Fruit fly (Drosophila melanogaster) whole organism, wandering third instar larva: ENCODE measurements around the gene Polr1F.

ENCODE experiments used
- Abd-B ChIP-seq: fragments of >200 bp; optimal IDR thresholded peaks from 2 replicates; lab custom pipeline; 2017; ENCODE audit warnings: missing biosample characterization, missing genetic modification characterization
- CG32264 ChIP-seq: fragments of 200-800 bp; sonication (Bioruptor generic); optimal IDR thresholded peaks from 2 replicates; lab custom pipeline; 2016; ENCODE audit warnings: missing biosample characterization, missing genetic modification characterization
- CG9705 ChIP-seq: fragments of 200-800 bp; sonication (Bioruptor generic); optimal IDR thresholded peaks from 2 replicates; lab custom pipeline; 2018; ENCODE audit warnings: missing biosample characterization, mild to moderate bottlenecking, missing genetic modification characterization
- CrebA ChIP-seq: fragments of 200-800 bp; sonication (Bioruptor generic); optimal IDR thresholded peaks from 2 replicates; lab custom pipeline; 2016; ENCODE audit warnings: missing biosample characterization, mild to moderate bottlenecking, missing genetic modification characterization, borderline replicate concordance
- Dfd ChIP-seq: fragments of >200 bp; optimal IDR thresholded peaks from 2 replicates; lab custom pipeline; 2017; ENCODE audit warnings: missing biosample characterization, missing genetic modification characterization
- Dif ChIP-seq: fragments of 200-275, 200-300 bp; sonication (Bioruptor generic); optimal IDR thresholded peaks from 2 replicates; lab custom pipeline; 2018; ENCODE audit warnings: missing biosample characterization, missing genetic modification characterization; ENCODE audit not compliant: partially characterized antibody
- GATAd ChIP-seq: sonication (Bioruptor generic); optimal IDR thresholded peaks from 2 replicates; lab custom pipeline; 2016; ENCODE audit warnings: missing biosample characterization, missing genetic modification characterization
- HLH106 ChIP-seq: fragments of 200-800 bp; optimal IDR thresholded peaks from 3 replicates; lab custom pipeline; 2019; ENCODE audit warnings: missing biosample characterization, mild to moderate bottlenecking, missing genetic modification characterization, moderate library complexity
- Hnf4 ChIP-seq: fragments of 200-800 bp; sonication (Bioruptor generic); optimal IDR thresholded peaks from 2 replicates; lab custom pipeline; 2016; ENCODE audit warnings: missing biosample characterization, mild to moderate bottlenecking, missing genetic modification characterization
- Hr78 ChIP-seq: fragments of >200 bp; optimal IDR thresholded peaks from 2 replicates; lab custom pipeline; 2017; ENCODE audit warnings: missing biosample characterization, missing genetic modification characterization
- Hr83 ChIP-seq: fragments of 200-300 bp; sonication (Bioruptor generic); optimal IDR thresholded peaks from 2 replicates; lab custom pipeline; 2016; ENCODE audit warnings: missing biosample characterization, mild to moderate bottlenecking, missing genetic modification characterization, moderate library complexity; ENCODE audit not compliant: poor library complexity, severe bottlenecking
- Jra ChIP-seq: sonication (Bioruptor generic); optimal IDR thresholded peaks from 2 replicates; lab custom pipeline; 2016; ENCODE audit warnings: missing biosample characterization, missing genetic modification characterization
- Mio ChIP-seq: sonication (Bioruptor generic); optimal IDR thresholded peaks from 2 replicates; lab custom pipeline; 2016; ENCODE audit warnings: missing biosample characterization, missing genetic modification characterization
- Myc ChIP-seq: fragments of >200 bp; optimal IDR thresholded peaks from 2 replicates; lab custom pipeline; 2017
- N ChIP-seq: fragments of >200 bp; optimal IDR thresholded peaks from 2 replicates; lab custom pipeline; 2018; ENCODE audit warnings: missing biosample characterization, missing external identifiers, missing genetic modification characterization
- OdsH ChIP-seq: fragments of 200-800 bp; sonication (Bioruptor generic); optimal IDR thresholded peaks from 2 replicates; lab custom pipeline; 2016; ENCODE audit warnings: missing biosample characterization, mild to moderate bottlenecking, missing genetic modification characterization
- Rel ChIP-seq, 2 experiments: fragments of 200-800 bp; sonication (Bioruptor generic) in 1 of 2; optimal IDR thresholded peaks; 2 replicates in 1 of 2; 3 replicates in 1 of 2; lab custom pipeline; 2016 to 2019; ENCODE audit warnings: mild to moderate bottlenecking in 2 of 2, missing biosample characterization in 2 of 2, missing genetic modification characterization in 2 of 2, moderate library complexity in 1 of 2
- Sp1 ChIP-seq: fragments of 200-800 bp; sonication (Bioruptor generic); optimal IDR thresholded peaks from 3 replicates; lab custom pipeline; 2019; ENCODE audit warnings: missing biosample characterization, mild to moderate bottlenecking, missing genetic modification characterization, moderate library complexity
- Vsx2 ChIP-seq: fragments of 200-300, 225-300 bp; sonication (Bioruptor generic); optimal IDR thresholded peaks from 2 replicates; lab custom pipeline; 2018; ENCODE audit warnings: missing biosample characterization, missing genetic modification characterization; ENCODE audit not compliant: partially characterized antibody
- br ChIP-seq: fragments of 200-800 bp; sonication (Bioruptor generic); optimal IDR thresholded peaks from 2 replicates; lab custom pipeline; 2016; ENCODE audit warnings: missing biosample characterization, missing genetic modification characterization
- brk ChIP-seq: fragments of 200-800 bp; sonication (Bioruptor generic); optimal IDR thresholded peaks from 2 replicates; lab custom pipeline; 2016; ENCODE audit warnings: missing biosample characterization, mild to moderate bottlenecking, missing genetic modification characterization
- dl ChIP-seq, 2 experiments: fragments of 175-275, 200-275 bp in 1 of 2; fragments of 200-275 bp in 1 of 2; sonication (Bioruptor generic); optimal IDR thresholded peaks; lab custom pipeline; 2018; ENCODE audit warnings: mild to moderate bottlenecking in 2 of 2, missing biosample characterization in 2 of 2, missing genetic modification characterization in 2 of 2, moderate library complexity in 2 of 2; ENCODE audit not compliant: partially characterized antibody in 2 of 2, insufficient read depth in 1 of 2
- dmrt93B ChIP-seq: fragments of 200-800 bp; sonication (Bioruptor generic); optimal IDR thresholded peaks from 2 replicates; lab custom pipeline; 2018; ENCODE audit warnings: missing biosample characterization, mild to moderate bottlenecking, missing genetic modification characterization
- dsf ChIP-seq: sonication (Bioruptor generic); optimal IDR thresholded peaks from 2 replicates; lab custom pipeline; 2016; ENCODE audit warnings: missing biosample characterization, missing genetic modification characterization, borderline replicate concordance
- ey ChIP-seq: fragments of 200-800 bp; sonication (Bioruptor generic); optimal IDR thresholded peaks from 2 replicates; lab custom pipeline; 2016; ENCODE audit warnings: missing biosample characterization, missing genetic modification characterization
- foxo ChIP-seq, 2 experiments: fragments of 200-800 bp; sonication (Bioruptor generic); optimal IDR thresholded peaks; 2 replicates in 1 of 2; 3 replicates in 1 of 2; lab custom pipeline; 2016 to 2017; ENCODE audit warnings: missing biosample characterization in 2 of 2, missing genetic modification characterization in 2 of 2
- fru ChIP-seq: fragments of 200-800 bp; sonication (Bioruptor generic); optimal IDR thresholded peaks from 3 replicates; lab custom pipeline; 2016; ENCODE audit warnings: missing biosample characterization, mild to moderate bottlenecking, missing genetic modification characterization
- h ChIP-seq: fragments of 200-800 bp; sonication (Bioruptor generic); optimal IDR thresholded peaks from 3 replicates; lab custom pipeline; 2016; ENCODE audit warnings: missing biosample characterization, mild to moderate bottlenecking, missing genetic modification characterization
- jim ChIP-seq: fragments of 175-275, 200-325 bp; sonication (Bioruptor generic); optimal IDR thresholded peaks from 2 replicates; lab custom pipeline; 2016; ENCODE audit warnings: missing biosample characterization, mild to moderate bottlenecking, missing genetic modification characterization
- lola ChIP-seq: fragments of >200 bp; optimal IDR thresholded peaks from 2 replicates; lab custom pipeline; 2017; ENCODE audit warnings: missing biosample characterization, missing genetic modification characterization
- pan ChIP-seq: fragments of >200 bp; optimal IDR thresholded peaks from 2 replicates; lab custom pipeline; 2017
- psq ChIP-seq: fragments of 200-800 bp; sonication (Bioruptor generic); optimal IDR thresholded peaks from 3 replicates; lab custom pipeline; 2017; ENCODE audit warnings: missing biosample characterization, mild to moderate bottlenecking, missing genetic modification characterization, moderate library complexity
- rgr ChIP-seq: fragments of 200-800 bp; sonication (Bioruptor generic); optimal IDR thresholded peaks from 3 replicates; lab custom pipeline; 2016; ENCODE audit warnings: missing biosample characterization, mild to moderate bottlenecking, missing genetic modification characterization
- sage ChIP-seq: fragments of 200-800 bp; sonication (Bioruptor generic); optimal IDR thresholded peaks from 2 replicates; lab custom pipeline; 2016; ENCODE audit warnings: missing biosample characterization, mild to moderate bottlenecking, missing genetic modification characterization
- sv ChIP-seq: fragments of 200-800 bp; sonication (Bioruptor generic); optimal IDR thresholded peaks from 3 replicates; lab custom pipeline; 2016; ENCODE audit warnings: missing biosample characterization, missing genetic modification characterization
- tai ChIP-seq: sonication (Bioruptor generic); optimal IDR thresholded peaks from 2 replicates; lab custom pipeline; 2016; ENCODE audit warnings: missing biosample characterization, missing genetic modification characterization
- usp ChIP-seq: fragments of >200 bp; optimal IDR thresholded peaks from 2 replicates; lab custom pipeline; 2017; ENCODE audit warnings: missing biosample characterization, missing genetic modification characterization
- woc ChIP-seq: sonication (Bioruptor generic); optimal IDR thresholded peaks from 2 replicates; lab custom pipeline; 2016; ENCODE audit warnings: missing biosample characterization, mild to moderate bottlenecking, missing genetic modification characterization

The Polr1F gene

dm6 chr2L:6919850-6920660 lies 12.4 kb upstream of the Polr1F start, which contains the start of gene x16:
TSS of gene x16 (minus strand) at chr2L:6920210.
- TF ChIP-seq usp (GFP tag; lab: Kevin White, UChicago) = no peak
- TF ChIP-seq Myc (lab: Kevin White, UChicago) = peak; percentile 14
- peak; percentile 9 for TF ChIP-seq rgr (GFP tag; lab: Kevin White, UChicago)

DNA sequence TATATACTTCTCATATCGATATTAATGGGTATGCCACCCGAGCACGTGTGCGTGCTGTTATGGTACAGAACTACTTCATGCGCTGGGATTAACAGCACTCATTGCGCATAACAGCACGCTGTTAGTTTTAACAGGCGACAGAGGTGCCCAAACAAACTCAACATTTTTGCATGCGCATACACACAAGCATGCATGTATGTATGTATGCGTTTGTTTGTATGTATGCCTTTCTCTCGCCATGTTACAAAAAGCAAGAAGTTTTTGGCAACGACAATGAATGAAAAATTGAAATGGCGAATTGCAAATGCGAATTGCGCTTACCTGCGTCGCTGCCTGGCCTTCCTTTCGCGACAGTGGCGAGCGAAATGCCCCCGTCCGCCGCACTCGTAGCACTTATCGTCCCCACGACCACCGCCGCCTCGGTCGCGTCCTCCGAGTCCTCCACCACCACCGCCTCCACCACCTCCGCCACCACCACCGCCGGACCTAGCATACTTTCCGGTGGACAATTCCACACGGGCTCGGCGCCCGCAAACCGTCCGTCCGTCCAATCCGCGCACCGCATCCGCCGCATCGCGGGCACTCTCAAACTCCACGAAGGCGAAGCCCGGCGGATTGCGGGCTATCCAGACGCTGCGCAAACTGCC lies 11.7 kb upstream of the Polr1F start:
- peak; percentile 72 for TF ChIP-seq woc (GFP tag; lab: Kevin White, UChicago)
- TF ChIP-seq OdsH (GFP tag; lab: Kevin White, UChicago) = peak; percentile 4
- no peak for TF ChIP-seq Hr83
- TF ChIP-seq CG32264 (GFP tag; lab: Kevin White, UChicago) = no peak
- peak; percentile 11 for TF ChIP-seq Myc (lab: Kevin White, UChicago)
- no peak for TF ChIP-seq br (GFP tag; lab: Kevin White, UChicago)

dm6 chr2L:6918517-6919202 lies 11.0 kb upstream of the Polr1F start, which contains the start of gene nop5:
TSS of gene nop5 (minus strand) at chr2L:6918743.
- TF ChIP-seq Hnf4 (GFP tag; lab: Kevin White, UChicago) = no peak
- no peak for TF ChIP-seq Rel (GFP tag; optimal IDR thresholded peaks at IDR 0.05; lab: Kevin White, UChicago)
- TF ChIP-seq Rel (tag; optimal IDR thresholded peaks at IDR 0.05; lab: Kevin White, UChicago) = peak; percentile 24
- TF ChIP-seq HLH106 = peak; percentile 82
- TF ChIP-seq pan (lab: Kevin White, UChicago) = peak; percentile 87
- no peak for TF ChIP-seq br (GFP tag; lab: Kevin White, UChicago)
- no peak for TF ChIP-seq Abd-B (GFP tag; lab: Kevin White, UChicago)
- TF ChIP-seq usp (GFP tag; lab: Kevin White, UChicago) = no peak
- TF ChIP-seq dl (GFP tag; optimal IDR thresholded peaks at IDR 0.05; lab: Kevin White, UChicago; ENCODE audit: insufficient read depth in 1 of 2, partially characterized antibody in 2 of 2) = no peak
- no peak for TF ChIP-seq dmrt93B (GFP tag; lab: Kevin White, UChicago)
- TF ChIP-seq ey (GFP tag; lab: Kevin White, UChicago) = no peak
- TF ChIP-seq rgr (GFP tag; lab: Kevin White, UChicago) = no peak
- no peak for TF ChIP-seq Hr78
- no peak for TF ChIP-seq CrebA (GFP tag; lab: Kevin White, UChicago)
- no peak for TF ChIP-seq GATAd (GFP tag; lab: Kevin White, UChicago)
- TF ChIP-seq CG32264 (GFP tag; lab: Kevin White, UChicago) = no peak
- peak; percentile 28 for TF ChIP-seq CG9705
- TF ChIP-seq Sp1 (GFP tag; lab: Kevin White, UChicago) = peak; percentile 80
- TF ChIP-seq woc (GFP tag; lab: Kevin White, UChicago) = peak; percentile 55
- TF ChIP-seq Dfd (GFP tag; lab: Kevin White, UChicago) = no peak
- peak; percentile 60 for TF ChIP-seq Myc (lab: Kevin White, UChicago)
- TF ChIP-seq tai (GFP tag; lab: Kevin White, UChicago) = no peak
- no peak for TF ChIP-seq Vsx2
- no peak for TF ChIP-seq foxo (GFP tag; optimal IDR thresholded peaks at IDR 0.05; lab: Kevin White, UChicago)
- no peak for TF ChIP-seq Mio (GFP tag; lab: Kevin White, UChicago)
- TF ChIP-seq h = no peak
- no peak for TF ChIP-seq dsf (GFP tag; lab: Kevin White, UChicago)
- TF ChIP-seq Jra (GFP tag; lab: Kevin White, UChicago) = no peak
- TF ChIP-seq jim = no peak
- no peak for TF ChIP-seq Dif (GFP tag; lab: Kevin White, UChicago)
- TF ChIP-seq sage (GFP tag; lab: Kevin White, UChicago) = no peak
- no peak for TF ChIP-seq Hr83
- TF ChIP-seq N (GFP tag; lab: Kevin White, UChicago) = no peak
- peak; percentile 69 for TF ChIP-seq psq (GFP tag; lab: Kevin White, UChicago)
- TF ChIP-seq lola = no peak
- peak; percentile 51 for TF ChIP-seq OdsH (GFP tag; lab: Kevin White, UChicago)
- no peak for TF ChIP-seq fru (GFP tag; lab: Kevin White, UChicago)
- TF ChIP-seq brk = no peak
- TF ChIP-seq sv (GFP tag; lab: Kevin White, UChicago) = no peak
